Fruit fly (Drosophila melanogaster): ENCODE results near the gene CG31624.

Gene CG31624

dm6 chr2L:21237048-21237747, 37.0 kb upstream of the CG31624 start, which contains the start of gene Hr39 (continued):
- TF ChIP-seq CG6765 (GFP tag; optimal IDR thresholded peaks at IDR 0.05) (peak; percentile 20), CG2712 (tag; optimal IDR thresholded peaks at IDR 0.05) (peak; percentile 26), aop (GFP tag; IDR thresholded peaks at IDR 0.05) (no peak), Deaf1 (tag; optimal IDR thresholded peaks at IDR 0.05) (peak; percentile 75), ap (GFP tag; IDR thresholded peaks at IDR 0.05) (no peak), vvl (GFP tag; IDR thresholded peaks at IDR 0.05) (no peak), Ets65A (GFP tag) (peak; percentile 94), CG11093 (GFP tag; IDR thresholded peaks at IDR 0.05) (no peak), CrebB (tag; optimal IDR thresholded peaks at IDR 0.05) (peak; percentile 46), CG15269 (tag; optimal IDR thresholded peaks at IDR 0.05) (peak; percentile 28), Hr78 (GFP tag; optimal IDR thresholded peaks at IDR 0.05) (peak in 1 of 2 experiments; percentile 99), bcd (GFP tag; optimal IDR thresholded peaks at IDR 0.05) (peak; percentile 12), CG18599 (GFP tag; optimal IDR thresholded peaks at IDR 0.05) (peak; percentile 35), CG9797 (GFP tag; optimal IDR thresholded peaks at IDR 0.05) (peak; percentile 75), Myb (GFP tag; optimal IDR thresholded peaks at IDR 0.05) (peak; percentile 77), CG17328 (GFP tag; IDR thresholded peaks at IDR 0.05) (no peak), Ravus (GFP tag; IDR thresholded peaks at IDR 0.05) (no peak), sug (tag; optimal IDR thresholded peaks at IDR 0.05) (peak; percentile 5), MESR4 (GFP tag; optimal IDR thresholded peaks at IDR 0.05) (peak; percentile 78), scrt (GFP tag; optimal IDR thresholded peaks at IDR 0.05) (peak; percentile 54), CG3163 (GFP tag; optimal IDR thresholded peaks at IDR 0.05) (peak; percentile 27), CG4617 (GFP tag; optimal IDR thresholded peaks at IDR 0.05; ENCODE audit: borderline replicate concordance) (no peak), Rfx (GFP tag; IDR thresholded peaks at IDR 0.05) (no peak)

- TF ChIP-seq pum (GFP tag; optimal IDR thresholded peaks at IDR 0.05) (no peak), CG6272 (GFP tag; IDR thresholded peaks at IDR 0.05) (no peak), gro (GFP tag; optimal IDR thresholded peaks at IDR 0.05) (no peak), hbn (GFP tag; IDR thresholded peaks at IDR 0.05; ENCODE audit: partially characterized antibody) (no peak), CG18619 (GFP tag; optimal IDR thresholded peaks at IDR 0.05) (no peak), gsb (GFP tag; IDR thresholded peaks at IDR 0.05) (no peak), CG34422 (GFP tag; IDR thresholded peaks at IDR 0.05) (no peak), slou (GFP tag; optimal IDR thresholded peaks at IDR 0.05) (no peak), CG3163 (GFP tag; optimal IDR thresholded peaks at IDR 0.05) (no peak), CG18764 (GFP tag; optimal IDR thresholded peaks at IDR 0.05) (no peak), CG6254 (GFP tag; optimal IDR thresholded peaks at IDR 0.05) (no peak), insv (GFP tag; optimal IDR thresholded peaks at IDR 0.05) (no peak), Usf (GFP tag; optimal IDR thresholded peaks at IDR 0.05) (no peak), p53 (GFP tag; optimal IDR thresholded peaks at IDR 0.05) (no peak), HLH3B (GFP tag; IDR thresholded peaks at IDR 0.05) (no peak)
These were observed 36.5 kb upstream of the CG31624 start, which contains the start of gene CG31626 for dm6 chr2L:21236633-21237032. Gene CG31626 (minus strand): TSS chr2L:21236733.

- TF ChIP-seq ash1 (GFP tag; optimal IDR thresholded peaks at IDR 0.05) = no peak
- TF ChIP-seq CG4854 (GFP tag; optimal IDR thresholded peaks at IDR 0.05) = no peak
- TF ChIP-seq MBD-R2 (GFP tag; IDR thresholded peaks at IDR 0.05) = no peak
- no peak for TF ChIP-seq CG11695 (GFP tag; IDR thresholded peaks at IDR 0.05)
- TF ChIP-seq CrebB (tag; optimal IDR thresholded peaks at IDR 0.05) = no peak
- TF ChIP-seq psq (GFP tag; optimal IDR thresholded peaks at IDR 0.05) = no peak
- TF ChIP-seq CG15269 (tag; optimal IDR thresholded peaks at IDR 0.05) = peak; percentile 41
- peak; percentile 12 for TF ChIP-seq Vsx1 (GFP tag; optimal IDR thresholded peaks at IDR 0.05)
- TF ChIP-seq odd (GFP tag; optimal IDR thresholded peaks at IDR 0.05) = no peak
- peak; percentile 52 for TF ChIP-seq Med (GFP tag)
- TF ChIP-seq disco-r (GFP tag; optimal IDR thresholded peaks at IDR 0.05) = no peak
- no peak for TF ChIP-seq lov (optimal IDR thresholded peaks at IDR 0.05)
- TF ChIP-seq lov (GFP tag; IDR thresholded peaks at IDR 0.05) = no peak
- TF ChIP-seq Gug (GFP tag; IDR thresholded peaks at IDR 0.05) = no peak
- TF ChIP-seq Ptx1 (GFP tag; IDR thresholded peaks at IDR 0.05) = no peak
- TF ChIP-seq bowl (GFP tag; IDR thresholded peaks at IDR 0.05) = no peak
These were observed 35.3 kb upstream of the CG31624 start for dm6 chr2L:21235463-21235862.
